Worm (Caenorhabditis elegans) whole organism, mixed stage, embryonic: ENCODE data around the gene C26E1.2.

Source experiments
- blmp-1 ChIP-seq: fragments of 150-350 bp; optimal IDR thresholded peaks from 2 replicates; lab custom pipeline; 2014; ENCODE audit warnings: missing biosample characterization, missing genetic modification characterization
- elt-3 ChIP-seq: fragments of 150-350 bp; optimal IDR thresholded peaks from 2 replicates; lab custom pipeline; 2014; ENCODE audit warnings: missing biosample characterization, missing genetic modification characterization
- mls-2 ChIP-seq: sonication (generic microtip); optimal IDR thresholded peaks from 2 replicates; lab custom pipeline; 2016; ENCODE audit warnings: mild to moderate bottlenecking, missing genetic modification characterization, moderate library complexity, missing compliant biosample characterization
- nhr-237 ChIP-seq: fragments of 150-350 bp; optimal IDR thresholded peaks from 2 replicates; lab custom pipeline; 2014; ENCODE audit warnings: missing biosample characterization, missing genetic modification characterization
- sptf-1 ChIP-seq: sonication (generic microtip); optimal IDR thresholded peaks from 2 replicates; lab custom pipeline; 2017; ENCODE audit warnings: mild to moderate bottlenecking, missing genetic modification characterization, moderate library complexity, missing compliant biosample characterization
- ztf-11 ChIP-seq: fragments of 150-350 bp; optimal IDR thresholded peaks from 2 replicates; lab custom pipeline; 2014; ENCODE audit warnings: missing biosample characterization, missing genetic modification characterization

DNA sequence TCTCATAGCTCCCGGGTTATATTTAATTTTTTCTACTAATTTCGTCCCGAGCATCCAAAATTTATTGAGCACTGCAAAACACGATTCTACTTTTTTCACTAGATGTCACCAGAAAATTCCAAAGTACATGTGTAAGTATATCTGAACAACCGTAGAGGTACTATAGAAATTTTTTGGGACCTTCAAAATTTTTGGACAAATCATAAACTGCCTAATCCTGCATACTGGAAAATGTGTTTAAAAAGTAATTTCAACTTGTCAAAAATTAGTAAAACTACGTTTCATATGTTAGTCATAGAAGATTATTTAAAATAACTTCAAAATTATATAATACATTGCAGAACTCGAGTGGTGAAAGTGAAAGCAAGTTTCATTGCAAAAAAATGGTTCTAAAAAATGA, 18.4 kb upstream of the C26E1.2 start:
- no peak for TF ChIP-seq blmp-1
- no peak for TF ChIP-seq elt-3 (tag; lab: Kevin White, UChicago)
- no peak for TF ChIP-seq nhr-237
- TF ChIP-seq mls-2 (tag; lab: Kevin White, UChicago) = no peak
- no peak for TF ChIP-seq sptf-1 (tag; lab: Kevin White, UChicago)
- no peak for TF ChIP-seq ztf-11 (tag; lab: Kevin White, UChicago)
